Worm (Caenorhabditis elegans) whole organism, early embryonic: ENCODE data around the gene srw-71.

Experiments used
- B0310.2 ChIP-seq: sonication (generic microtip); optimal IDR thresholded peaks from 2 replicates; lab custom pipeline; 2016; ENCODE audit warnings: mild to moderate bottlenecking, missing genetic modification characterization, missing compliant biosample characterization
- F13C5.2 ChIP-seq: sonication (generic microtip); optimal IDR thresholded peaks from 2 replicates; lab custom pipeline; 2017; ENCODE audit warnings: mild to moderate bottlenecking, missing genetic modification characterization, inconsistent platforms, missing compliant biosample characterization
- aly-1 ChIP-seq: sonication (generic microtip); optimal IDR thresholded peaks from 2 replicates; lab custom pipeline; 2016; ENCODE audit warnings: missing genetic modification characterization, missing compliant biosample characterization
- ama-1 ChIP-seq: fragments of 150-350 bp; optimal IDR thresholded peaks from 2 replicates; lab custom pipeline; 2014
- ceh-13 ChIP-seq: fragments of 200-800 bp; sonication (Bioruptor generic); optimal IDR thresholded peaks from 2 replicates; lab custom pipeline; 2018; ENCODE audit warnings: mild to moderate bottlenecking, missing genetic modification characterization, missing compliant biosample characterization
- ceh-36 ChIP-seq: sonication (generic microtip); optimal IDR thresholded peaks from 2 replicates; lab custom pipeline; 2016; ENCODE audit warnings: missing genetic modification characterization, inconsistent platforms, missing compliant biosample characterization
- ets-7 ChIP-seq: sonication (generic microtip); optimal IDR thresholded peaks from 2 replicates; lab custom pipeline; 2016; ENCODE audit warnings: missing genotype, missing genetic modification characterization, missing compliant biosample characterization
- flt-1 ChIP-seq: fragments of 200-800 bp; sonication (Bioruptor generic); IDR thresholded peaks from 2 replicates; pipeline ENCODE4 v1.3.6; 2022; ENCODE audit warnings: missing genetic modification characterization, missing compliant biosample characterization
- hmbx-1 ChIP-seq: sonication (generic microtip); optimal IDR thresholded peaks from 2 replicates; lab custom pipeline; 2016; ENCODE audit warnings: mild to moderate bottlenecking, missing genetic modification characterization, missing compliant biosample characterization
- hmg-4 ChIP-seq: fragments of 200-800 bp; sonication (Bioruptor generic); optimal IDR thresholded peaks from 2 replicates; lab custom pipeline; 2018; ENCODE audit warnings: mild to moderate bottlenecking, missing genetic modification characterization, missing compliant biosample characterization
- hnd-1 ChIP-seq: sonication (generic microtip); optimal IDR thresholded peaks from 2 replicates; lab custom pipeline; 2016; ENCODE audit warnings: missing genetic modification characterization, missing compliant biosample characterization
- pes-1 ChIP-seq: fragments of 200-800 bp; sonication (Bioruptor generic); IDR thresholded peaks from 2 replicates; pipeline ENCODE4 v1.3.6; 2022; ENCODE audit warnings: missing genetic modification reagents, missing genetic modification characterization, missing compliant biosample characterization
- scrt-1 ChIP-seq: fragments of 200-800 bp; sonication (Bioruptor generic); IDR thresholded peaks from 2 replicates; pipeline ENCODE4 v1.3.6; 2022; ENCODE audit warnings: missing genetic modification characterization, missing compliant biosample characterization
- sea-1 ChIP-seq: fragments of 200-800 bp; sonication (Bioruptor generic); conservative IDR thresholded peaks from 2 replicates; pipeline ENCODE4 v1.3.6; 2022; ENCODE audit warnings: missing genetic modification characterization, missing compliant biosample characterization
- tbx-11 ChIP-seq: fragments of 200-800 bp; sonication (Bioruptor generic); IDR thresholded peaks from 2 replicates; pipeline ENCODE4 v1.3.6; 2022; ENCODE audit warnings: missing genetic modification characterization, missing compliant biosample characterization
- tbx-37 ChIP-seq: fragments of 200-800 bp; sonication (Bioruptor generic); conservative IDR thresholded peaks from 2 replicates; pipeline ENCODE4 v1.3.6; 2022; ENCODE audit warnings: missing genetic modification reagents, missing genetic modification characterization, missing compliant biosample characterization
- tra-4 ChIP-seq: sonication (generic microtip); optimal IDR thresholded peaks from 2 replicates; lab custom pipeline; 2017; ENCODE audit warnings: missing genetic modification characterization, missing compliant biosample characterization

The srw-71 gene

ce11 chrV:7436911-7437310 is 6.0 kb upstream of the srw-71 start:
- TF ChIP-seq flt-1 (GFP tag; lab: Robert Waterston, UW) (no peak), F13C5.2 (tag; lab: Kevin White, UChicago) (no peak), B0310.2 (tag; lab: Kevin White, UChicago) (no peak), sea-1 (GFP tag; lab: Robert Waterston, UW) (no peak), ama-1 (lab: Kevin White, UChicago) (no peak), aly-1 (no peak), tra-4 (tag; lab: Kevin White, UChicago) (no peak), tbx-37 (GFP tag; lab: Robert Waterston, UW) (no peak), ceh-36 (no peak), pes-1 (no peak), ceh-13 (no peak)

- no peak for TF ChIP-seq tbx-37 (GFP tag; lab: Robert Waterston, UW)
- no peak for TF ChIP-seq sea-1 (GFP tag; lab: Robert Waterston, UW)
- no peak for TF ChIP-seq F13C5.2 (tag; lab: Kevin White, UChicago)
- TF ChIP-seq tra-4 (tag; lab: Kevin White, UChicago): no peak
- no peak for TF ChIP-seq ceh-36
- TF ChIP-seq ets-7 (tag; lab: Kevin White, UChicago): no peak
- TF ChIP-seq B0310.2 (tag; lab: Kevin White, UChicago): no peak
- no peak for TF ChIP-seq hmbx-1
- no peak for TF ChIP-seq tbx-11
- no peak for TF ChIP-seq ceh-13
- no peak for TF ChIP-seq ama-1 (lab: Kevin White, UChicago)
- TF ChIP-seq hmg-4 (GFP tag; lab: Kevin White, UChicago): no peak
- no peak for TF ChIP-seq hnd-1
- no peak for TF ChIP-seq pes-1
Observed at ce11 chrV:7436509-7436908, 5.6 kb upstream of the srw-71 start.

- no peak for TF ChIP-seq aly-1
- TF ChIP-seq hmg-4 (GFP tag; lab: Kevin White, UChicago): no peak
- TF ChIP-seq scrt-1 (GFP tag; lab: Robert Waterston, UW): no peak
- no peak for TF ChIP-seq ets-7 (tag; lab: Kevin White, UChicago)
- TF ChIP-seq B0310.2 (tag; lab: Kevin White, UChicago): no peak
- TF ChIP-seq F13C5.2 (tag; lab: Kevin White, UChicago): no peak
- no peak for TF ChIP-seq tbx-37 (GFP tag; lab: Robert Waterston, UW)
- no peak for TF ChIP-seq ama-1 (lab: Kevin White, UChicago)
- no peak for TF ChIP-seq hmbx-1
- TF ChIP-seq ceh-36: no peak
- no peak for TF ChIP-seq sea-1 (GFP tag; lab: Robert Waterston, UW)
- no peak for TF ChIP-seq ceh-13
- no peak for TF ChIP-seq flt-1 (GFP tag; lab: Robert Waterston, UW)
- no peak for TF ChIP-seq tra-4 (tag; lab: Kevin White, UChicago)
- TF ChIP-seq hnd-1: no peak
- TF ChIP-seq pes-1: no peak
- no peak for TF ChIP-seq tbx-11
Observed at ce11 chrV:7435376-7436204, 4.7 kb upstream of the srw-71 start, which contains the start of the genes ddo-2 and F25E5.8. Gene ddo-2 (minus strand): TSS chrV:7435705. Gene F25E5.8 (plus strand): TSS chrV:7435930.

ce11 chrV:7434805-7435363 is 4.0 kb upstream of the srw-71 start:
- TF ChIP-seq hnd-1 (no peak), tbx-37 (GFP tag; lab: Robert Waterston, UW) (no peak), B0310.2 (tag; lab: Kevin White, UChicago) (no peak), tbx-11 (no peak), tra-4 (tag; lab: Kevin White, UChicago) (no peak), flt-1 (GFP tag; lab: Robert Waterston, UW) (no peak), hmg-4 (GFP tag; lab: Kevin White, UChicago) (no peak), ets-7 (tag; lab: Kevin White, UChicago) (no peak), ama-1 (lab: Kevin White, UChicago) (no peak), F13C5.2 (tag; lab: Kevin White, UChicago) (no peak), pes-1 (no peak), scrt-1 (GFP tag; lab: Robert Waterston, UW) (no peak), ceh-36 (no peak), ceh-13 (no peak), aly-1 (no peak)

ce11 chrV:7432441-7433146 is 1.7 kb upstream of the srw-71 start:
- no peak for TF ChIP-seq ama-1 (lab: Kevin White, UChicago)
- TF ChIP-seq hmg-4 (GFP tag; lab: Kevin White, UChicago): no peak
- no peak for TF ChIP-seq scrt-1 (GFP tag; lab: Robert Waterston, UW)

ce11 chrV:7428880-7429279 is 2.0 kb downstream of the srw-71 start, which contains the start of gene srw-69:
Gene srw-69 (minus strand): TSS chrV:7428980.
- no peak for TF ChIP-seq F13C5.2 (tag; lab: Kevin White, UChicago)
- no peak for TF ChIP-seq tra-4 (tag; lab: Kevin White, UChicago)
- no peak for TF ChIP-seq hmg-4 (GFP tag; lab: Kevin White, UChicago)
- TF ChIP-seq ceh-36: no peak
- TF ChIP-seq hnd-1: no peak
- TF ChIP-seq ama-1 (lab: Kevin White, UChicago): no peak
- no peak for TF ChIP-seq B0310.2 (tag; lab: Kevin White, UChicago)
- TF ChIP-seq flt-1 (GFP tag; lab: Robert Waterston, UW): no peak
- TF ChIP-seq scrt-1 (GFP tag; lab: Robert Waterston, UW): no peak

ce11 chrV:7426594-7426993 is 4.3 kb downstream of the srw-71 start, which contains the start of gene srw-68:
Gene srw-68 (minus strand): TSS chrV:7426694.
- TF ChIP-seq pes-1 (no peak), tra-4 (tag; lab: Kevin White, UChicago) (no peak), scrt-1 (GFP tag; lab: Robert Waterston, UW) (no peak), flt-1 (GFP tag; lab: Robert Waterston, UW) (no peak), tbx-37 (GFP tag; lab: Robert Waterston, UW) (no peak)
